Fruit fly (Drosophila melanogaster): Measurements from ENCODE around the gene rump.

The rump gene

dm6 chr3R:9510070-9510518 lies at the start of gene rump:
TSS of gene rump (minus strand) at chr3R:9510324.
- TF ChIP-seq CG14655 (GFP tag; optimal IDR thresholded peaks at IDR 0.05), result no peak
- TF ChIP-seq CG10348 (GFP tag; IDR thresholded peaks at IDR 0.05), result no peak
- TF ChIP-seq CG15710 (tag; optimal IDR thresholded peaks at IDR 0.05), result no peak
- no peak for TF ChIP-seq Pif1A (GFP tag; optimal IDR thresholded peaks at IDR 0.05)
- no peak for TF ChIP-seq EcR (GFP tag; optimal IDR thresholded peaks at IDR 0.05)
- no peak for TF ChIP-seq CG8301 (tag; optimal IDR thresholded peaks at IDR 0.05)
- no peak for TF ChIP-seq gl (tag; optimal IDR thresholded peaks at IDR 0.05)
- TF ChIP-seq rn (GFP tag; IDR thresholded peaks at IDR 0.05), result no peak
- TF ChIP-seq D1 (tag; optimal IDR thresholded peaks at IDR 0.05), result no peak
- TF ChIP-seq fd96Ca (GFP tag; IDR thresholded peaks at IDR 0.05), result no peak
- TF ChIP-seq Ets98B (GFP tag; IDR thresholded peaks at IDR 0.05), result no peak
- no peak for TF ChIP-seq CG34367 (tag; optimal IDR thresholded peaks at IDR 0.05)
- no peak for TF ChIP-seq CG32121 (GFP tag; IDR thresholded peaks at IDR 0.05)
- TF ChIP-seq CG12605 (GFP tag; IDR thresholded peaks at IDR 0.05), result no peak
- no peak for TF ChIP-seq Pif1B (GFP tag; optimal IDR thresholded peaks at IDR 0.05)
- TF ChIP-seq CG17806 (tag; optimal IDR thresholded peaks at IDR 0.05), result no peak
- TF ChIP-seq CG9948 (tag; optimal IDR thresholded peaks at IDR 0.05), result no peak

dm6 chr3R:9559413-9560014 lies 49.4 kb upstream of the rump start, which contains the start of the genes AP-1mu and MBD-like:
TSS of gene AP-1mu (minus strand) at chr3R:9559525.
TSS of gene MBD-like (plus strand) at chr3R:9559760.
- TF ChIP-seq Snoo (tag; optimal IDR thresholded peaks at IDR 0.05), result peak; percentile 31
- TF ChIP-seq CG9948 (tag; optimal IDR thresholded peaks at IDR 0.05), result peak; percentile 20
- peak; percentile 53 for TF ChIP-seq CG8159 (tag; optimal IDR thresholded peaks at IDR 0.05)
- peak; percentile 55; the same call in 2 of the 3 replicates for TF ChIP-seq CG4496 (GFP tag; IDR thresholded peaks at IDR 0.05)
- peak; percentile 42; the same call in 1 of the 3 replicates for TF ChIP-seq fd96Ca (GFP tag; IDR thresholded peaks at IDR 0.05)
- no peak for TF ChIP-seq Pif1A (GFP tag; optimal IDR thresholded peaks at IDR 0.05)
- peak; percentile 15 for TF ChIP-seq CG17806 (tag; optimal IDR thresholded peaks at IDR 0.05)
- peak; percentile 65 for TF ChIP-seq CG15710 (tag; optimal IDR thresholded peaks at IDR 0.05)
- TF ChIP-seq Pif1B (GFP tag; optimal IDR thresholded peaks at IDR 0.05), result no peak
- TF ChIP-seq rn (GFP tag; IDR thresholded peaks at IDR 0.05), result peak; percentile 20; the same call in 1 of the 2 replicates
- TF ChIP-seq CG32121 (GFP tag; IDR thresholded peaks at IDR 0.05), result peak; percentile 48; the same call in 1 of the 2 replicates
- TF ChIP-seq CG34367 (tag; optimal IDR thresholded peaks at IDR 0.05), result no peak
- TF ChIP-seq CG13204 (GFP tag; optimal IDR thresholded peaks at IDR 0.05), result no peak

dm6 chr3R:9555334-9555974 lies 45.3 kb upstream of the rump start, which contains the start of the genes CG9386 and BckdhA:
TSS of gene CG9386 (minus strand) at chr3R:9555408.
TSS of gene BckdhA (plus strand) at chr3R:9555785.
- no peak for TF ChIP-seq gl (tag; optimal IDR thresholded peaks at IDR 0.05)
- peak; percentile 39; the same call in 1 of the 3 replicates for TF ChIP-seq CG4496 (GFP tag; IDR thresholded peaks at IDR 0.05)
- peak; percentile 16 for TF ChIP-seq CG8159 (tag; optimal IDR thresholded peaks at IDR 0.05)
- TF ChIP-seq CG32121 (GFP tag; IDR thresholded peaks at IDR 0.05), result 0 out of 2 replicates have a peak, but pooled peaks have one; percentile 10
- no peak for TF ChIP-seq EcR (GFP tag; optimal IDR thresholded peaks at IDR 0.05)
- TF ChIP-seq rn (GFP tag; IDR thresholded peaks at IDR 0.05), result no peak
- peak; percentile 23 for TF ChIP-seq Snoo (tag; optimal IDR thresholded peaks at IDR 0.05)

dm6 chr3R:9551659-9552435 lies 41.7 kb upstream of the rump start, which contains the start of the genes mura and RnpS1:
TSS of gene mura (minus strand) at chr3R:9551806.
TSS of gene RnpS1 (plus strand) at chr3R:9552034.
- no peak for TF ChIP-seq D1 (tag; optimal IDR thresholded peaks at IDR 0.05)
- no peak for TF ChIP-seq CG15710 (tag; optimal IDR thresholded peaks at IDR 0.05)
- no peak for TF ChIP-seq CG14655 (GFP tag; optimal IDR thresholded peaks at IDR 0.05)
- TF ChIP-seq Snoo (tag; optimal IDR thresholded peaks at IDR 0.05), result no peak
- no peak for TF ChIP-seq Ets98B (GFP tag; IDR thresholded peaks at IDR 0.05)
- no peak for TF ChIP-seq CG34367 (tag; optimal IDR thresholded peaks at IDR 0.05)
- TF ChIP-seq CG4496 (GFP tag; IDR thresholded peaks at IDR 0.05), result no peak
- no peak for TF ChIP-seq fd96Ca (GFP tag; IDR thresholded peaks at IDR 0.05)
- no peak for TF ChIP-seq EcR (GFP tag; optimal IDR thresholded peaks at IDR 0.05)
- no peak for TF ChIP-seq CG9948 (tag; optimal IDR thresholded peaks at IDR 0.05)
- no peak for TF ChIP-seq Pif1A (GFP tag; optimal IDR thresholded peaks at IDR 0.05)
- no peak for TF ChIP-seq CG13204 (GFP tag; optimal IDR thresholded peaks at IDR 0.05)
- TF ChIP-seq CG10348 (GFP tag; IDR thresholded peaks at IDR 0.05), result no peak
- TF ChIP-seq Pif1B (GFP tag; optimal IDR thresholded peaks at IDR 0.05), result no peak
- no peak for TF ChIP-seq gl (tag; optimal IDR thresholded peaks at IDR 0.05)
- TF ChIP-seq CG12605 (GFP tag; IDR thresholded peaks at IDR 0.05), result no peak
- TF ChIP-seq CG8301 (tag; optimal IDR thresholded peaks at IDR 0.05), result no peak
- TF ChIP-seq CG17806 (tag; optimal IDR thresholded peaks at IDR 0.05), result no peak

dm6 chr3R:9551013-9551658 lies 41.0 kb upstream of the rump start:
- TF ChIP-seq CG4496 (GFP tag; IDR thresholded peaks at IDR 0.05) (no peak), CG32121 (GFP tag; IDR thresholded peaks at IDR 0.05) (no peak), CG17806 (tag; optimal IDR thresholded peaks at IDR 0.05) (peak; percentile 22), EcR (GFP tag; optimal IDR thresholded peaks at IDR 0.05) (peak; percentile 97), D1 (tag; optimal IDR thresholded peaks at IDR 0.05) (no peak), Pif1B (GFP tag; optimal IDR thresholded peaks at IDR 0.05) (peak; percentile 18), Snoo (tag; optimal IDR thresholded peaks at IDR 0.05) (peak; percentile 57), CG15710 (tag; optimal IDR thresholded peaks at IDR 0.05) (no peak), CG9948 (tag; optimal IDR thresholded peaks at IDR 0.05) (no peak), CG8301 (tag; optimal IDR thresholded peaks at IDR 0.05) (peak; percentile 1), CG10348 (GFP tag; IDR thresholded peaks at IDR 0.05) (no peak), gl (tag; optimal IDR thresholded peaks at IDR 0.05) (peak; percentile 23)

All from whole organism, pupa.